Worm (Caenorhabditis elegans): ENCODE measurements around the gene C17F4.7.

DNA sequence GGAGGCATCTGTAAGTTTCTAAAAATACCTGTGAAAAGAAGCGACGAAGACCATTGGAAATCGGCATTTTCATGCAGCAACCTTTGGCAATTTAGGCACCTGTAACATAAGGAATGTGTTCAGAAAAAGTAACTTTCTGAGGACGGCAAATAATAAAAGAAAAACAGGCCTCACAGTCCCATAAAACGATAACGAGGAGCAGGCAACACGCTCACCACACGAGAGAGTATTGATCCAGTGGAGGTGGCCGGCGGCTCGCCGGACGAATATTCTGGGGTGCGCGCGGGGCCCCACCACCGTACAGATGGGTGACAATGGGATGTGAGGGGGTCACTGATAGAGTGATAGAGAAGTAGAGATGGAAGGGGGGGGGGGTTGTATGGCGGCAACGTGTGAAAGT, 29.1 kb upstream of the C17F4.7 start, which contains the start of gene F02E11.3:
- TF ChIP-seq athp-1 (tag; optimal IDR thresholded peaks at IDR 0.05) (no peak), somi-1 (GFP tag; optimal IDR thresholded peaks at IDR 0.05) (no peak), F57A8.1 (GFP tag; optimal IDR thresholded peaks at IDR 0.05) (no peak), nhr-120 (GFP tag; IDR thresholded peaks at IDR 0.05) (no peak), lin-26 (GFP tag; IDR thresholded peaks at IDR 0.05) (no peak), dpl-1 (GFP tag; optimal IDR thresholded peaks at IDR 0.05) (no peak), bed-1 (GFP tag; IDR thresholded peaks at IDR 0.05) (no peak), ama-1 (optimal IDR thresholded peaks at IDR 0.05) (no peak), ama-1 (GFP tag; optimal IDR thresholded peaks at IDR 0.05) (no peak)
